Worm (Caenorhabditis elegans) whole organism, early embryonic: ENCODE data around the gene W08E12.7.
A peak's percentile ranks its signal among the peaks of the same experiment; 100 is the strongest.

Experiments
- B0310.2 ChIP-seq: sonication (generic microtip); optimal IDR thresholded peaks from 2 replicates; lab custom pipeline; 2016; ENCODE audit warnings: mild to moderate bottlenecking, missing genetic modification characterization, missing compliant biosample characterization
- F13C5.2 ChIP-seq: sonication (generic microtip); optimal IDR thresholded peaks from 2 replicates; lab custom pipeline; 2017; ENCODE audit warnings: mild to moderate bottlenecking, missing genetic modification characterization, inconsistent platforms, missing compliant biosample characterization
- aly-1 ChIP-seq: sonication (generic microtip); optimal IDR thresholded peaks from 2 replicates; lab custom pipeline; 2016; ENCODE audit warnings: missing genetic modification characterization, missing compliant biosample characterization
- ama-1 ChIP-seq: fragments of 150-350 bp; optimal IDR thresholded peaks from 2 replicates; lab custom pipeline; 2014
- ceh-13 ChIP-seq: fragments of 200-800 bp; sonication (Bioruptor generic); optimal IDR thresholded peaks from 2 replicates; lab custom pipeline; 2018; ENCODE audit warnings: mild to moderate bottlenecking, missing genetic modification characterization, missing compliant biosample characterization
- ceh-36 ChIP-seq: sonication (generic microtip); optimal IDR thresholded peaks from 2 replicates; lab custom pipeline; 2016; ENCODE audit warnings: missing genetic modification characterization, inconsistent platforms, missing compliant biosample characterization
- ets-7 ChIP-seq: sonication (generic microtip); optimal IDR thresholded peaks from 2 replicates; lab custom pipeline; 2016; ENCODE audit warnings: missing genotype, missing genetic modification characterization, missing compliant biosample characterization
- flt-1 ChIP-seq: fragments of 200-800 bp; sonication (Bioruptor generic); IDR thresholded peaks from 2 replicates; pipeline ENCODE4 v1.3.6; 2022; ENCODE audit warnings: missing genetic modification characterization, missing compliant biosample characterization
- hmbx-1 ChIP-seq: sonication (generic microtip); optimal IDR thresholded peaks from 2 replicates; lab custom pipeline; 2016; ENCODE audit warnings: mild to moderate bottlenecking, missing genetic modification characterization, missing compliant biosample characterization
- hmg-4 ChIP-seq: fragments of 200-800 bp; sonication (Bioruptor generic); optimal IDR thresholded peaks from 2 replicates; lab custom pipeline; 2018; ENCODE audit warnings: mild to moderate bottlenecking, missing genetic modification characterization, missing compliant biosample characterization
- hnd-1 ChIP-seq: sonication (generic microtip); optimal IDR thresholded peaks from 2 replicates; lab custom pipeline; 2016; ENCODE audit warnings: missing genetic modification characterization, missing compliant biosample characterization
- pes-1 ChIP-seq: fragments of 200-800 bp; sonication (Bioruptor generic); IDR thresholded peaks from 2 replicates; pipeline ENCODE4 v1.3.6; 2022; ENCODE audit warnings: missing genetic modification reagents, missing genetic modification characterization, missing compliant biosample characterization
- scrt-1 ChIP-seq: fragments of 200-800 bp; sonication (Bioruptor generic); IDR thresholded peaks from 2 replicates; pipeline ENCODE4 v1.3.6; 2022; ENCODE audit warnings: missing genetic modification characterization, missing compliant biosample characterization
- sea-1 ChIP-seq: fragments of 200-800 bp; sonication (Bioruptor generic); conservative IDR thresholded peaks from 2 replicates; pipeline ENCODE4 v1.3.6; 2022; ENCODE audit warnings: missing genetic modification characterization, missing compliant biosample characterization
- tbx-11 ChIP-seq: fragments of 200-800 bp; sonication (Bioruptor generic); IDR thresholded peaks from 2 replicates; pipeline ENCODE4 v1.3.6; 2022; ENCODE audit warnings: missing genetic modification characterization, missing compliant biosample characterization
- tbx-37 ChIP-seq: fragments of 200-800 bp; sonication (Bioruptor generic); conservative IDR thresholded peaks from 2 replicates; pipeline ENCODE4 v1.3.6; 2022; ENCODE audit warnings: missing genetic modification reagents, missing genetic modification characterization, missing compliant biosample characterization
- tra-4 ChIP-seq: sonication (generic microtip); optimal IDR thresholded peaks from 2 replicates; lab custom pipeline; 2017; ENCODE audit warnings: missing genetic modification characterization, missing compliant biosample characterization

Gene W08E12.7

ce11 chrIV:3278822-3279221, 16.1 kb upstream of the W08E12.7 start:
- TF ChIP-seq F13C5.2 (tag; lab: Kevin White, UChicago) (no peak), pes-1 (GFP tag; lab: Robert Waterston, UW) (peak; percentile 41; the same call in 1 of the 2 replicates)

ce11 chrIV:3289237-3289636, 5.7 kb upstream of the W08E12.7 start, which contains the start of gene gcy-23:
Gene gcy-23, minus strand, starts transcription at chrIV:3289337.
- TF ChIP-seq sea-1 (GFP tag; lab: Robert Waterston, UW) (no peak), scrt-1 (GFP tag; lab: Robert Waterston, UW) (no peak), hnd-1 (tag; lab: Kevin White, UChicago) (no peak), ets-7 (no peak), ama-1 (lab: Kevin White, UChicago) (no peak), hmbx-1 (tag; lab: Kevin White, UChicago) (no peak), ceh-13 (no peak), flt-1 (GFP tag; lab: Robert Waterston, UW) (no peak), tra-4 (tag; lab: Kevin White, UChicago) (no peak), tbx-11 (no peak), ceh-36 (tag; lab: Kevin White, UChicago) (no peak), F13C5.2 (tag; lab: Kevin White, UChicago) (no peak), hmg-4 (GFP tag; lab: Kevin White, UChicago) (no peak)

- TF ChIP-seq hnd-1 (tag; lab: Kevin White, UChicago), result no peak
- TF ChIP-seq tbx-37 (GFP tag; lab: Robert Waterston, UW), result no peak
- no peak for TF ChIP-seq sea-1 (GFP tag; lab: Robert Waterston, UW)
Measured at ce11 chrIV:3291977-3292561, 2.9 kb upstream of the W08E12.7 start, which contains the start of gene W08E12.8. Gene W08E12.8, plus strand, starts transcription at chrIV:3292371.

- no peak for TF ChIP-seq aly-1 (tag; lab: Kevin White, UChicago)
- no peak for TF ChIP-seq hnd-1 (tag; lab: Kevin White, UChicago)
- no peak for TF ChIP-seq hmbx-1 (tag; lab: Kevin White, UChicago)
- no peak for TF ChIP-seq scrt-1 (GFP tag; lab: Robert Waterston, UW)
- no peak for TF ChIP-seq sea-1 (GFP tag; lab: Robert Waterston, UW)
- TF ChIP-seq ama-1 (lab: Kevin White, UChicago), result no peak
- TF ChIP-seq F13C5.2 (tag; lab: Kevin White, UChicago), result no peak
- no peak for TF ChIP-seq tbx-11
- no peak for TF ChIP-seq ceh-36 (tag; lab: Kevin White, UChicago)
- no peak for TF ChIP-seq pes-1 (GFP tag; lab: Robert Waterston, UW)
- no peak for TF ChIP-seq tra-4 (tag; lab: Kevin White, UChicago)
- no peak for TF ChIP-seq ceh-13
- no peak for TF ChIP-seq B0310.2 (tag; lab: Kevin White, UChicago)
- TF ChIP-seq flt-1 (GFP tag; lab: Robert Waterston, UW), result no peak
- no peak for TF ChIP-seq ets-7
- no peak for TF ChIP-seq hmg-4 (GFP tag; lab: Kevin White, UChicago)
- no peak for TF ChIP-seq tbx-37 (GFP tag; lab: Robert Waterston, UW)
Measured at ce11 chrIV:3293800-3294493, 988 bp upstream of the W08E12.7 start.

ce11 chrIV:3296578-3297549, 1.9 kb downstream of the W08E12.7 start:
- no peak for TF ChIP-seq hmbx-1 (tag; lab: Kevin White, UChicago)
- no peak for TF ChIP-seq B0310.2 (tag; lab: Kevin White, UChicago)
- TF ChIP-seq pes-1 (GFP tag; lab: Robert Waterston, UW), result no peak
- TF ChIP-seq tra-4 (tag; lab: Kevin White, UChicago), result no peak
- no peak for TF ChIP-seq scrt-1 (GFP tag; lab: Robert Waterston, UW)
- TF ChIP-seq F13C5.2 (tag; lab: Kevin White, UChicago), result no peak
- TF ChIP-seq ceh-36 (tag; lab: Kevin White, UChicago), result no peak
- no peak for TF ChIP-seq hnd-1 (tag; lab: Kevin White, UChicago)
- no peak for TF ChIP-seq hmg-4 (GFP tag; lab: Kevin White, UChicago)
- no peak for TF ChIP-seq tbx-37 (GFP tag; lab: Robert Waterston, UW)
- no peak for TF ChIP-seq ama-1 (lab: Kevin White, UChicago)
- TF ChIP-seq ceh-13, result no peak
- no peak for TF ChIP-seq tbx-11
- no peak for TF ChIP-seq flt-1 (GFP tag; lab: Robert Waterston, UW)

ce11 chrIV:3298300-3298699, 3.4 kb downstream of the W08E12.7 start, which contains the start of gene W08E12.6:
Gene W08E12.6, plus strand, starts transcription at chrIV:3298600.
- TF ChIP-seq ama-1 (lab: Kevin White, UChicago) (no peak), sea-1 (GFP tag; lab: Robert Waterston, UW) (no peak), ceh-13 (no peak), tbx-37 (GFP tag; lab: Robert Waterston, UW) (no peak), B0310.2 (tag; lab: Kevin White, UChicago) (no peak), hnd-1 (tag; lab: Kevin White, UChicago) (no peak), F13C5.2 (tag; lab: Kevin White, UChicago) (no peak), tra-4 (tag; lab: Kevin White, UChicago) (no peak), ceh-36 (tag; lab: Kevin White, UChicago) (no peak), scrt-1 (GFP tag; lab: Robert Waterston, UW) (no peak), pes-1 (GFP tag; lab: Robert Waterston, UW) (no peak), flt-1 (GFP tag; lab: Robert Waterston, UW) (no peak), tbx-11 (no peak), hmg-4 (GFP tag; lab: Kevin White, UChicago) (no peak), ets-7 (no peak), hmbx-1 (tag; lab: Kevin White, UChicago) (no peak), aly-1 (tag; lab: Kevin White, UChicago) (no peak)
